Worm (Caenorhabditis elegans): ENCODE results near the gene ZK546.19.
A peak's percentile ranks its signal among the peaks of the same experiment; 100 is the strongest.

The ZK546.19 gene

ce11 chrII:4953289-4953688 is 11.8 kb downstream of the ZK546.19 start, which contains the start of gene ndx-3:
ndx-3 (plus strand) TSS chrII:4953589.
- TF ChIP-seq lin-14 (GFP tag; optimal IDR thresholded peaks at IDR 0.05) (no peak), aha-1 (tag; optimal IDR thresholded peaks at IDR 0.05) (no peak), ama-1 (optimal IDR thresholded peaks at IDR 0.05) (no peak), blmp-1 (tag; optimal IDR thresholded peaks at IDR 0.05) (no peak), unc-98 (GFP tag; IDR thresholded peaks at IDR 0.05) (no peak), nhr-90 (tag; optimal IDR thresholded peaks at IDR 0.05; ENCODE audit: poor library complexity) (no peak), C16A3.4 (tag; optimal IDR thresholded peaks at IDR 0.05) (no peak), nhr-84 (tag; optimal IDR thresholded peaks at IDR 0.05) (no peak), zag-1 (tag; optimal IDR thresholded peaks at IDR 0.05) (no peak), lin-13 (GFP tag; optimal IDR thresholded peaks at IDR 0.05) (no peak), lsy-2 (tag; optimal IDR thresholded peaks at IDR 0.05) (no peak), pqm-1 (tag; optimal IDR thresholded peaks at IDR 0.05) (no peak), swsn-7 (tag; optimal IDR thresholded peaks at IDR 0.05) (no peak), F16B12.6 (tag; optimal IDR thresholded peaks at IDR 0.05) (no peak), unc-62 (GFP tag; optimal IDR thresholded peaks at IDR 0.05) (no peak), ceh-82 (tag; optimal IDR thresholded peaks at IDR 0.05) (no peak), hlh-17 (GFP tag; optimal IDR thresholded peaks at IDR 0.05; ENCODE audit: borderline replicate concordance) (no peak)

ce11 chrII:4954099-4954959 is 12.8 kb downstream of the ZK546.19 start:
- TF ChIP-seq C34B4.2 (tag; optimal IDR thresholded peaks at IDR 0.05) = no peak
- peak; percentile 59 for TF ChIP-seq nhr-85 (tag)
- TF ChIP-seq dsc-1 (tag; optimal IDR thresholded peaks at IDR 0.05) = peak; percentile 32

ce11 chrII:4955353-4955752 is 13.8 kb downstream of the ZK546.19 start, which contains the start of gene pbs-3:
pbs-3 (minus strand) TSS chrII:4955427.
- TF ChIP-seq rnt-1 (tag; optimal IDR thresholded peaks at IDR 0.05) = peak; percentile 85
- no peak for TF ChIP-seq fos-1 (tag; optimal IDR thresholded peaks at IDR 0.05)
- TF ChIP-seq isw-1 (GFP tag; IDR thresholded peaks at IDR 0.05) = peak; percentile 17
- TF ChIP-seq nhr-237 (tag; optimal IDR thresholded peaks at IDR 0.05) = peak; percentile 0
- peak; percentile 49 for TF ChIP-seq nhr-90 (tag; optimal IDR thresholded peaks at IDR 0.05; ENCODE audit: poor library complexity)
- TF ChIP-seq ztf-11 (tag; optimal IDR thresholded peaks at IDR 0.05) = peak in 1 of 2 experiments; percentile 57
- TF ChIP-seq egl-13 (tag; optimal IDR thresholded peaks at IDR 0.05) = no peak
- TF ChIP-seq nhr-11 (tag; optimal IDR thresholded peaks at IDR 0.05) = no peak
- TF ChIP-seq mab-9 (GFP tag; IDR thresholded peaks at IDR 0.05) = no peak
- TF ChIP-seq Y116A8C.19 (tag; optimal IDR thresholded peaks at IDR 0.05; ENCODE audit: borderline replicate concordance) = no peak
- peak; percentile 71 to 73 for TF ChIP-seq efl-1 (optimal IDR thresholded peaks at IDR 0.05)
- TF ChIP-seq efl-1 (GFP tag; optimal IDR thresholded peaks at IDR 0.05 in 1 of 2) = peak; percentile 65 to 94
- peak; percentile 49 for TF ChIP-seq nhr-20 (tag; optimal IDR thresholded peaks at IDR 0.05)
- no peak for TF ChIP-seq grh-1 (GFP tag; IDR thresholded peaks at IDR 0.05)
- no peak for TF ChIP-seq unc-86 (tag; optimal IDR thresholded peaks at IDR 0.05)
- no peak for TF ChIP-seq ztf-4 (tag; optimal IDR thresholded peaks at IDR 0.05)
- TF ChIP-seq nhr-76 (tag; optimal IDR thresholded peaks at IDR 0.05) = no peak
- TF ChIP-seq sptf-1 (tag; optimal IDR thresholded peaks at IDR 0.05) = no peak
- TF ChIP-seq mef-2 (tag; optimal IDR thresholded peaks at IDR 0.05) = no peak
- no peak for TF ChIP-seq nhr-12 (tag; optimal IDR thresholded peaks at IDR 0.05)
- TF ChIP-seq ceh-90 (tag; optimal IDR thresholded peaks at IDR 0.05) = no peak
- TF ChIP-seq nhr-85 (tag) = no peak
- TF ChIP-seq unc-30 (tag; optimal IDR thresholded peaks at IDR 0.05) = no peak
- peak; percentile 2 for TF ChIP-seq jun-1 (tag; optimal IDR thresholded peaks at IDR 0.05)
- no peak for TF ChIP-seq ces-1 (GFP tag; optimal IDR thresholded peaks at IDR 0.05)
- no peak for TF ChIP-seq sup-37 (GFP tag; optimal IDR thresholded peaks at IDR 0.05)
- TF ChIP-seq snu-23 (GFP tag; optimal IDR thresholded peaks at IDR 0.05) = peak; percentile 67
- TF ChIP-seq lin-15B (tag; optimal IDR thresholded peaks at IDR 0.05) = peak; percentile 48
- no peak for TF ChIP-seq ets-5 (GFP tag; IDR thresholded peaks at IDR 0.05)
- 0 out of 2 replicates have a peak, but pooled peaks have one; percentile 5 for TF ChIP-seq nhr-19 (GFP tag; conservative IDR thresholded peaks at IDR 0.05)
- TF ChIP-seq lin-14 (GFP tag; optimal IDR thresholded peaks at IDR 0.05) = peak; percentile 53
- TF ChIP-seq pax-3 (tag; optimal IDR thresholded peaks at IDR 0.05) = no peak
- no peak for TF ChIP-seq zip-4 (GFP tag; optimal IDR thresholded peaks at IDR 0.05)

Data from whole organism, L1 larva.